Fruit fly (Drosophila melanogaster) whole organism, adult: Measurements from ENCODE around the gene CG32806.

ENCODE experiments used
- CG11617 ChIP-seq: fragments of 200-800 bp; sonication (Bioruptor generic); optimal IDR thresholded peaks from 2 replicates; lab custom pipeline; 2017; ENCODE audit warnings: mild to moderate bottlenecking, missing biosample characterization, missing genetic modification reagents, missing genetic modification characterization
- CG12768 ChIP-seq: fragments of 200-800 bp; sonication (Bioruptor generic); optimal IDR thresholded peaks from 2 replicates; lab custom pipeline; 2017; ENCODE audit warnings: missing biosample characterization, missing genetic modification characterization, mild to moderate bottlenecking, moderate library complexity, missing genetic modification reagents
- CG14711 ChIP-seq: fragments of 200-800 bp; sonication (Bioruptor generic); optimal IDR thresholded peaks from 2 replicates; lab custom pipeline; 2018; ENCODE audit warnings: missing biosample characterization, mild to moderate bottlenecking, missing genetic modification characterization, moderate library complexity
- CG1620 ChIP-seq: fragments of 200-800 bp; sonication (Bioruptor generic); optimal IDR thresholded peaks from 2 replicates; lab custom pipeline; 2016; ENCODE audit warnings: missing biosample characterization, missing genetic modification characterization
- CG33017 ChIP-seq: fragments of 200-800 bp; sonication (Bioruptor generic); optimal IDR thresholded peaks from 2 replicates; lab custom pipeline; 2018; ENCODE audit warnings: missing biosample characterization, mild to moderate bottlenecking, missing genetic modification characterization, moderate library complexity
- CG5204 ChIP-seq: fragments of 200-800 bp; sonication (Bioruptor generic); optimal IDR thresholded peaks from 2 replicates; lab custom pipeline; 2016; ENCODE audit warnings: missing biosample characterization, missing genetic modification characterization
- CG7045 ChIP-seq: fragments of 200-800 bp; sonication (Bioruptor generic); optimal IDR thresholded peaks from 2 replicates; lab custom pipeline; 2017; ENCODE audit warnings: missing biosample characterization, mild to moderate bottlenecking, missing genetic modification characterization
- CG7101 ChIP-seq: fragments of 200-800 bp; sonication (Bioruptor generic); optimal IDR thresholded peaks from 2 replicates; lab custom pipeline; 2018; ENCODE audit warnings: missing biosample characterization, mild to moderate bottlenecking, missing genetic modification characterization, moderate library complexity
- Clk ChIP-seq: fragments of 200-800 bp; sonication (Bioruptor generic); optimal IDR thresholded peaks from 2 replicates; lab custom pipeline; 2017; ENCODE audit warnings: missing biosample characterization, missing genetic modification characterization
- Crg-1 ChIP-seq: fragments of 200-800 bp; sonication (Bioruptor generic); optimal IDR thresholded peaks from 2 replicates; lab custom pipeline; 2016; ENCODE audit warnings: missing biosample characterization, missing genetic modification characterization
- Hr96 ChIP-seq: fragments of 200-800 bp; sonication (Bioruptor generic); optimal IDR thresholded peaks from 2 replicates; lab custom pipeline; 2016; ENCODE audit warnings: missing biosample characterization, missing genetic modification characterization
- Mnt ChIP-seq: fragments of 200-800 bp; sonication (Bioruptor generic); optimal IDR thresholded peaks from 2 replicates; lab custom pipeline; 2016; ENCODE audit warnings: missing biosample characterization, mild to moderate bottlenecking, missing genetic modification characterization
- bab1 ChIP-seq: fragments of 200-800 bp; sonication (Bioruptor generic); optimal IDR thresholded peaks from 3 replicates; lab custom pipeline; 2019; ENCODE audit warnings: missing biosample characterization, mild to moderate bottlenecking, missing genetic modification characterization, moderate library complexity
- cic ChIP-seq: fragments of 200-800 bp; sonication (Bioruptor generic); optimal IDR thresholded peaks from 2 replicates; lab custom pipeline; 2017; ENCODE audit warnings: missing biosample characterization, mild to moderate bottlenecking, missing genetic modification characterization, moderate library complexity
- cnc ChIP-seq, 2 experiments: fragments of >200 bp; optimal IDR thresholded peaks; 2 replicates each; lab custom pipeline; 2017
- kay ChIP-seq: fragments of 200-800 bp; sonication (Bioruptor generic); peaks from one replicate; lab custom pipeline; 2016; ENCODE audit warnings: missing biosample characterization, missing genetic modification characterization, borderline replicate concordance
- ovo ChIP-seq: fragments of 200-800 bp; sonication (Bioruptor generic); optimal IDR thresholded peaks from 2 replicates; lab custom pipeline; 2016; ENCODE audit warnings: missing biosample characterization, missing genetic modification characterization
- pad ChIP-seq: fragments of 200-800 bp; sonication (Bioruptor generic); optimal IDR thresholded peaks from 3 replicates; lab custom pipeline; 2017; ENCODE audit warnings: missing biosample characterization, missing genetic modification characterization, mild to moderate bottlenecking, moderate library complexity, missing genetic modification reagents
- tj ChIP-seq: fragments of 200-800 bp; sonication (Bioruptor generic); optimal IDR thresholded peaks from 3 replicates; lab custom pipeline; 2017; ENCODE audit warnings: missing biosample characterization, mild to moderate bottlenecking, missing genetic modification characterization, moderate library complexity
- toe ChIP-seq: fragments of 200-800 bp; sonication (Bioruptor generic); optimal IDR thresholded peaks from 2 replicates; lab custom pipeline; 2016; ENCODE audit warnings: missing biosample characterization, missing genetic modification characterization

CG32806 gene

dm6 chrX:1793793-1794358, 4.5 kb downstream of the CG32806 start:
- TF ChIP-seq CG14711 (tag; lab: Kevin White, UChicago) (no peak), bab1 (no peak), Hr96 (GFP tag; lab: Kevin White, UChicago) (no peak), Mnt (GFP tag; lab: Kevin White, UChicago) (no peak), tj (GFP tag; lab: Kevin White, UChicago) (no peak), CG11617 (GFP tag; lab: Kevin White, UChicago) (no peak), Crg-1 (GFP tag; lab: Kevin White, UChicago) (no peak)

dm6 chrX:1811173-1811572, 21.8 kb downstream of the CG32806 start:
- TF ChIP-seq pad (peak; percentile 32), cic (GFP tag; lab: Kevin White, UChicago) (no peak)

dm6 chrX:1819026-1819425, 29.7 kb downstream of the CG32806 start:
- no peak for TF ChIP-seq cnc (optimal IDR thresholded peaks at IDR 0.05; lab: Kevin White, UChicago)
- no peak for TF ChIP-seq CG7101
- no peak for TF ChIP-seq cic (GFP tag; lab: Kevin White, UChicago)
- no peak for TF ChIP-seq CG5204 (GFP tag; lab: Kevin White, UChicago)
- peak; percentile 39 for TF ChIP-seq kay (GFP tag; lab: Kevin White, UChicago)
- TF ChIP-seq tj (GFP tag; lab: Kevin White, UChicago), result no peak
- TF ChIP-seq CG7045, result no peak
- TF ChIP-seq pad, result no peak
- TF ChIP-seq bab1, result peak; percentile 68
- TF ChIP-seq CG12768, result no peak
- TF ChIP-seq ovo, result no peak
- TF ChIP-seq toe, result no peak
- TF ChIP-seq CG11617 (GFP tag; lab: Kevin White, UChicago), result no peak

- TF ChIP-seq pad, result no peak
- no peak for TF ChIP-seq CG1620 (GFP tag; lab: Kevin White, UChicago)
- TF ChIP-seq bab1, result no peak
- TF ChIP-seq CG12768, result no peak
- no peak for TF ChIP-seq CG11617 (GFP tag; lab: Kevin White, UChicago)
- no peak for TF ChIP-seq CG7045
- no peak for TF ChIP-seq cic (GFP tag; lab: Kevin White, UChicago)
- TF ChIP-seq cnc (optimal IDR thresholded peaks at IDR 0.05; lab: Kevin White, UChicago), result no peak
- no peak for TF ChIP-seq CG5204 (GFP tag; lab: Kevin White, UChicago)
- no peak for TF ChIP-seq Mnt (GFP tag; lab: Kevin White, UChicago)
- no peak for TF ChIP-seq Hr96 (GFP tag; lab: Kevin White, UChicago)
- TF ChIP-seq toe, result no peak
Measured at dm6 chrX:1820241-1820640, 30.9 kb downstream of the CG32806 start, which contains the start of gene CG14810. Gene CG14810, minus strand, starts transcription at chrX:1820341.

- no peak for TF ChIP-seq CG7045
- TF ChIP-seq bab1, result peak; percentile 36
Measured at dm6 chrX:1821039-1821438, 31.7 kb downstream of the CG32806 start.

- TF ChIP-seq CG7101 (no peak), Clk (GFP tag; lab: Kevin White, UChicago) (no peak), CG1620 (GFP tag; lab: Kevin White, UChicago) (no peak), CG33017 (no peak), ovo (no peak), CG14711 (tag; lab: Kevin White, UChicago) (no peak), CG7045 (no peak), kay (GFP tag; lab: Kevin White, UChicago) (no peak), CG11617 (GFP tag; lab: Kevin White, UChicago) (no peak), Mnt (GFP tag; lab: Kevin White, UChicago) (no peak), tj (GFP tag; lab: Kevin White, UChicago) (no peak), Crg-1 (GFP tag; lab: Kevin White, UChicago) (no peak), bab1 (no peak), cic (GFP tag; lab: Kevin White, UChicago) (no peak), CG12768 (no peak), toe (no peak), Hr96 (GFP tag; lab: Kevin White, UChicago) (no peak), CG5204 (GFP tag; lab: Kevin White, UChicago) (no peak), cnc (optimal IDR thresholded peaks at IDR 0.05; lab: Kevin White, UChicago) (no peak), pad (no peak)
Measured at dm6 chrX:1822281-1822680, 32.9 kb downstream of the CG32806 start, which contains the start of gene CG14811. Gene CG14811, minus strand, starts transcription at chrX:1822381.

dm6 chrX:1823883-1824609, 34.7 kb downstream of the CG32806 start:
- TF ChIP-seq CG33017 (no peak), kay (GFP tag; lab: Kevin White, UChicago) (no peak), CG5204 (GFP tag; lab: Kevin White, UChicago) (no peak), toe (no peak), CG11617 (GFP tag; lab: Kevin White, UChicago) (no peak), Crg-1 (GFP tag; lab: Kevin White, UChicago) (no peak), CG7045 (no peak), CG1620 (GFP tag; lab: Kevin White, UChicago) (no peak), bab1 (no peak), pad (no peak), Mnt (GFP tag; lab: Kevin White, UChicago) (no peak), ovo (no peak), CG14711 (tag; lab: Kevin White, UChicago) (no peak), Hr96 (GFP tag; lab: Kevin White, UChicago) (no peak), Clk (GFP tag; lab: Kevin White, UChicago) (no peak), CG12768 (no peak)
